Fruit fly (Drosophila melanogaster) whole organism, embryonic: Measurements from ENCODE around the gene CG31538.

ENCODE experiments used
- Atf3 ChIP-seq: fragments of 200-800 bp; sonication (Bioruptor generic); optimal IDR thresholded peaks from 3 replicates; lab custom pipeline; 2016; ENCODE audit warnings: missing biosample characterization, missing genetic modification characterization
- C15 ChIP-seq: fragments of 200-800 bp; sonication (Bioruptor generic); IDR thresholded peaks from 3 replicates; pipeline ENCODE4 v1.3.6; 2022; ENCODE audit warnings: missing biosample characterization, missing genetic modification characterization
- CG10267 ChIP-seq: fragments of 200-800 bp; sonication (Bioruptor generic); optimal IDR thresholded peaks from 2 replicates; lab custom pipeline; 2018; ENCODE audit warnings: missing biosample characterization, mild to moderate bottlenecking, missing genetic modification characterization, moderate library complexity
- CG10274 ChIP-seq: fragments of 200-800 bp; sonication (Bioruptor generic); optimal IDR thresholded peaks from 3 replicates; lab custom pipeline; 2017; ENCODE audit warnings: missing biosample characterization, mild to moderate bottlenecking, missing genetic modification characterization
- CG11696 ChIP-seq: fragments of 200-800 bp; sonication (Bioruptor generic); IDR thresholded peaks from 2 replicates; pipeline ENCODE4 v1.3.6; 2022; ENCODE audit warnings: missing biosample characterization, missing genetic modification characterization
- CG12104 ChIP-seq: fragments of 200-800 bp; sonication (Bioruptor generic); optimal IDR thresholded peaks from 3 replicates; lab custom pipeline; 2016; ENCODE audit warnings: missing biosample characterization, missing genetic modification characterization
- CG1233 ChIP-seq: fragments of 200-800 bp; sonication (Bioruptor generic); optimal IDR thresholded peaks from 4 replicates; lab custom pipeline; 2018; ENCODE audit warnings: missing biosample characterization, mild to moderate bottlenecking, missing genetic modification characterization
- CG13123 ChIP-seq: fragments of 200-800 bp; sonication (Bioruptor generic); optimal IDR thresholded peaks from 2 replicates; lab custom pipeline; 2016; ENCODE audit warnings: missing biosample characterization, missing genetic modification characterization
- CG13296 ChIP-seq: fragments of 200-800 bp; sonication (Bioruptor generic); optimal IDR thresholded peaks from 3 replicates; lab custom pipeline; 2018; ENCODE audit warnings: missing biosample characterization, mild to moderate bottlenecking, missing genetic modification characterization
- CG1603 ChIP-seq: fragments of 200-800 bp; sonication (Bioruptor generic); optimal IDR thresholded peaks from 2 replicates; lab custom pipeline; 2019; ENCODE audit warnings: missing biosample characterization, mild to moderate bottlenecking, missing genetic modification characterization, moderate library complexity
- CG18262 ChIP-seq: fragments of 200-800 bp; optimal IDR thresholded peaks from 3 replicates; lab custom pipeline; 2019; ENCODE audit warnings: missing biosample characterization, mild to moderate bottlenecking, missing genetic modification characterization, moderate library complexity
- CG18476 ChIP-seq: fragments of 200-800 bp; sonication (Bioruptor generic); optimal IDR thresholded peaks from 2 replicates; lab custom pipeline; 2016; ENCODE audit warnings: missing biosample characterization, mild to moderate bottlenecking, missing genetic modification characterization
- CG2120 ChIP-seq: fragments of 200-800 bp; sonication (Bioruptor generic); optimal IDR thresholded peaks from 3 replicates; lab custom pipeline; 2016; ENCODE audit warnings: missing biosample characterization, missing genetic modification characterization
- CG2712 ChIP-seq: fragments of 200-800 bp; optimal IDR thresholded peaks from 3 replicates; lab custom pipeline; 2019; ENCODE audit warnings: missing biosample characterization, mild to moderate bottlenecking, missing genetic modification characterization, moderate library complexity
- CG30020 ChIP-seq: fragments of 200-800 bp; optimal IDR thresholded peaks from 2 replicates; lab custom pipeline; 2019; ENCODE audit warnings: missing biosample characterization, mild to moderate bottlenecking, missing genetic modification characterization, moderate library complexity
- CG32532 ChIP-seq: fragments of 200-800 bp; sonication (Bioruptor generic); IDR thresholded peaks from 2 replicates; pipeline ENCODE4 v1.3.6; 2022; ENCODE audit warnings: missing biosample characterization, missing genetic modification characterization
- CG3407 ChIP-seq: fragments of 200-800 bp; sonication (Bioruptor generic); optimal IDR thresholded peaks from 2 replicates; lab custom pipeline; 2018; ENCODE audit warnings: missing biosample characterization, mild to moderate bottlenecking, missing genetic modification characterization
- CG3726 ChIP-seq: fragments of 200-800 bp; sonication (Bioruptor generic); IDR thresholded peaks from 3 replicates; pipeline ENCODE4, ENCODE4 v1.3.6; 2022; ENCODE audit warnings: missing biosample characterization, missing genetic modification characterization
- CG43689 ChIP-seq: fragments of 200-800 bp; sonication (Bioruptor generic); IDR thresholded peaks from 2 replicates; pipeline ENCODE4 v1.3.6; 2022; ENCODE audit warnings: missing biosample characterization, missing genetic modification characterization
- CG7963 ChIP-seq: fragments of 200-800 bp; sonication (Bioruptor generic); IDR thresholded peaks from 3 replicates; pipeline ENCODE4 v1.3.6; 2022; ENCODE audit warnings: missing biosample characterization, missing genetic modification characterization; ENCODE audit not compliant: partially characterized antibody
- CG8944 ChIP-seq: fragments of 200-800 bp; sonication (Bioruptor generic); optimal IDR thresholded peaks from 3 replicates; lab custom pipeline; 2016; ENCODE audit warnings: missing biosample characterization, missing genetic modification characterization
- CG9609 ChIP-seq: fragments of 200-800 bp; sonication (Bioruptor generic); optimal IDR thresholded peaks from 3 replicates; lab custom pipeline; 2016; ENCODE audit warnings: missing biosample characterization, missing genetic modification characterization
- CHES-1-like ChIP-seq: fragments of 200-800 bp; sonication (Bioruptor generic); optimal IDR thresholded peaks from 2 replicates; lab custom pipeline; 2016; ENCODE audit warnings: missing biosample characterization, missing genetic modification characterization
- Eip74EF ChIP-seq, 2 experiments: fragments of 200-800 bp in 1 of 2; fragments of >200 bp in 1 of 2; sonication (Bioruptor generic) in 1 of 2; optimal IDR thresholded peaks; 2 replicates each; lab custom pipeline; 2017 to 2019; ENCODE audit warnings: missing biosample characterization in 2 of 2, missing genetic modification characterization in 2 of 2, mild to moderate bottlenecking in 1 of 2, moderate library complexity in 1 of 2
- Fer1 ChIP-seq: fragments of 200-800 bp; sonication (Bioruptor generic); optimal IDR thresholded peaks from 2 replicates; lab custom pipeline; 2017; ENCODE audit warnings: missing biosample characterization, mild to moderate bottlenecking, missing genetic modification characterization
- GATAe ChIP-seq: fragments of 200-800 bp; sonication (Bioruptor generic); conservative IDR thresholded peaks from 2 replicates; pipeline ENCODE4 v1.3.6; 2022; ENCODE audit warnings: missing biosample characterization, missing genetic modification characterization
- Gug ChIP-seq: fragments of 200-800 bp; sonication (Bioruptor generic); IDR thresholded peaks from 4 replicates; pipeline ENCODE4 v1.3.6; 2022; ENCODE audit warnings: missing biosample characterization, missing genetic modification characterization
- Lpt ChIP-seq: fragments of >200 bp; optimal IDR thresholded peaks from 2 replicates; lab custom pipeline; 2018; ENCODE audit warnings: missing biosample characterization, missing genetic modification characterization
- NC2β ChIP-seq: fragments of 200-800 bp; sonication (Bioruptor generic); optimal IDR thresholded peaks from 2 replicates; lab custom pipeline; 2016; ENCODE audit warnings: missing biosample characterization, missing genetic modification characterization
- Rx ChIP-seq: fragments of 200-800 bp; sonication (Bioruptor generic); IDR thresholded peaks from 2 replicates; pipeline ENCODE4 v1.3.6; 2022; ENCODE audit warnings: missing biosample characterization, missing genetic modification characterization
- Stat92E ChIP-seq, 3 experiments: fragments of >200 bp in 2 of 3; fragments of 200-800 bp in 1 of 3; sonication (Bioruptor generic) in 1 of 3; optimal IDR thresholded peaks; 2 replicates each; lab custom pipeline; 2017 to 2019; ENCODE audit warnings: missing biosample characterization in 3 of 3, missing genetic modification characterization in 3 of 3, mild to moderate bottlenecking in 1 of 3, moderate library complexity in 1 of 3
- al ChIP-seq: fragments of 200-800 bp; sonication (Bioruptor generic); IDR thresholded peaks from 2 replicates; pipeline ENCODE4 v1.3.6; 2022; ENCODE audit warnings: missing biosample characterization, missing genetic modification characterization
- bab2 ChIP-seq: fragments of 200-800 bp; sonication (Bioruptor generic); optimal IDR thresholded peaks from 2 replicates; lab custom pipeline; 2016; ENCODE audit warnings: missing biosample characterization, missing genetic modification characterization
- bbx ChIP-seq: fragments of 200-800 bp; sonication (Bioruptor generic); IDR thresholded peaks from 2 replicates; pipeline ENCODE4 v1.3.6; 2022; ENCODE audit warnings: missing biosample characterization, missing genetic modification characterization; ENCODE audit not compliant: partially characterized antibody
- cad ChIP-seq: fragments of >200 bp; optimal IDR thresholded peaks from 2 replicates; lab custom pipeline; 2017; ENCODE audit warnings: missing biosample characterization, missing genetic modification characterization
- dati ChIP-seq: fragments of 200-800 bp; sonication (Bioruptor generic); IDR thresholded peaks from 2 replicates; pipeline ENCODE4 v1.3.6; 2022; ENCODE audit warnings: missing biosample characterization, missing genetic modification characterization
- disco-r ChIP-seq: fragments of 200-800 bp; sonication (Bioruptor generic); optimal IDR thresholded peaks from 2 replicates; lab custom pipeline; 2016; ENCODE audit warnings: missing biosample characterization, missing genetic modification characterization
- ewg ChIP-seq: fragments of 200-800 bp; sonication (Bioruptor generic); optimal IDR thresholded peaks from 3 replicates; lab custom pipeline; 2017; ENCODE audit warnings: mild to moderate bottlenecking, missing biosample characterization, missing genetic modification reagents, missing genetic modification characterization
- jigr1 ChIP-seq: fragments of 200-800 bp; sonication (Bioruptor generic); IDR thresholded peaks from 3 replicates; pipeline ENCODE4 v1.3.6; 2022; ENCODE audit warnings: missing biosample characterization, missing genetic modification characterization
- jing ChIP-seq: fragments of 200-800 bp; sonication (Bioruptor generic); optimal IDR thresholded peaks from 2 replicates; lab custom pipeline; 2018; ENCODE audit warnings: missing biosample characterization, mild to moderate bottlenecking, missing genetic modification characterization
- maf-S ChIP-seq: fragments of 200-800 bp; sonication (Bioruptor generic); optimal IDR thresholded peaks from 2 replicates; lab custom pipeline; 2016; ENCODE audit warnings: missing biosample characterization, missing genetic modification characterization
- mirr ChIP-seq: fragments of 200-800 bp; sonication (Bioruptor generic); optimal IDR thresholded peaks from 3 replicates; lab custom pipeline; 2018; ENCODE audit warnings: missing biosample characterization, mild to moderate bottlenecking, missing genetic modification characterization
- otp ChIP-seq: fragments of 200-800 bp; sonication (Bioruptor generic); IDR thresholded peaks from 3 replicates; pipeline ENCODE4, ENCODE4 v1.3.6; 2022; ENCODE audit warnings: missing biosample characterization, missing genetic modification characterization
- pb ChIP-seq: fragments of 200-800 bp; sonication (Bioruptor generic); optimal IDR thresholded peaks from 3 replicates; lab custom pipeline; 2016; ENCODE audit warnings: missing biosample characterization, missing genetic modification characterization
- pita ChIP-seq: fragments of 200-800 bp; sonication (Bioruptor generic); optimal IDR thresholded peaks from 2 replicates; lab custom pipeline; 2017; ENCODE audit warnings: missing biosample characterization, mild to moderate bottlenecking, missing genetic modification characterization
- psq ChIP-seq: fragments of 200-800 bp; sonication (Bioruptor generic); optimal IDR thresholded peaks from 2 replicates; lab custom pipeline; 2017; ENCODE audit warnings: missing biosample characterization, missing genetic modification characterization
- ro ChIP-seq: fragments of 200-800 bp; sonication (Bioruptor generic); IDR thresholded peaks from 2 replicates; pipeline ENCODE4 v1.3.6; 2022; ENCODE audit warnings: missing biosample characterization, missing genetic modification characterization
- slou ChIP-seq: fragments of 200-800 bp; sonication (Bioruptor generic); optimal IDR thresholded peaks from 3 replicates; lab custom pipeline; 2016; ENCODE audit warnings: missing biosample characterization, missing genetic modification characterization
- sug ChIP-seq: fragments of 200-800 bp; optimal IDR thresholded peaks from 2 replicates; lab custom pipeline; 2019; ENCODE audit warnings: missing biosample characterization, mild to moderate bottlenecking, missing genetic modification characterization, moderate library complexity
- z ChIP-seq: fragments of 200-800 bp; sonication (Bioruptor generic); IDR thresholded peaks from 3 replicates; pipeline ENCODE4 v1.3.6; 2022; ENCODE audit warnings: missing biosample characterization, missing genetic modification characterization
- zfh2 ChIP-seq: fragments of 200-800 bp; sonication (Bioruptor generic); optimal IDR thresholded peaks from 2 replicates; lab custom pipeline; 2016; ENCODE audit warnings: missing biosample characterization, missing genetic modification characterization

CG31538 gene

DNA sequence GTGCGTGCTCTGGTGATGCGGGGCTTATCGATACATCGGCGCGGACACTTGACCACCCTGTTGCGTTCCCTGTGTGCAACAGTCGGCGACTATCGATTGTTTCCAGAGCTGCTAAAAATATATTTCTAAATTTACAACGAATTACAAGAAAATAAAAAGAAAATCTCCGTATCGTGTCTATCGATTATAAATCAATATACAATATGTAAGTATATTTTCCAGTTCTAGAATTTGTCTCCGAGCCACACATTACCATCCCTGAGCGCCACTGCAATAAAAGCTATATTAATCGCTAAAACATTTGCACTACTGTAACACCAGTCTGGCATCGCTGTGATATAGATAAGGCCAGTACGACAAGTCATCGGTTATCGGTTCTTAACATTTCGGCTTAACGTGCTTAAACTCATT is 45.4 kb downstream of the CG31538 start, which contains the start of the genes Kat60 and Mms19 (continued):
- TF ChIP-seq Lpt: no peak
- 0 out of 3 replicates have a peak, but pooled peaks have one; percentile 30 for TF ChIP-seq otp (GFP tag; lab: Robert Waterston, UW)
- peak; percentile 76 for TF ChIP-seq CG18476 (GFP tag; lab: Kevin White, UChicago)
- peak; percentile 66 for TF ChIP-seq maf-S (GFP tag; lab: Kevin White, UChicago)
- no peak for TF ChIP-seq pita (GFP tag; lab: Kevin White, UChicago)
- TF ChIP-seq CG13296: no peak
- peak; percentile 31; the same call in 1 of the 3 replicates for TF ChIP-seq C15 (GFP tag; lab: Robert Waterston, UW)
- TF ChIP-seq CG10267 (tag; lab: Kevin White, UChicago): peak; percentile 76
- TF ChIP-seq CG43689 (GFP tag; lab: Robert Waterston, UW): no peak
- peak; percentile 89 for TF ChIP-seq bbx (GFP tag; lab: Robert Waterston, UW)
- TF ChIP-seq mirr (GFP tag; lab: Kevin White, UChicago): no peak
- TF ChIP-seq Eip74EF (GFP tag; optimal IDR thresholded peaks at IDR 0.05; lab: Kevin White, UChicago): no peak
- TF ChIP-seq cad (GFP tag; lab: Kevin White, UChicago): no peak
- TF ChIP-seq dati: no peak
- TF ChIP-seq zfh2 (GFP tag; lab: Kevin White, UChicago): peak; percentile 87
- peak in 1 of 3 experiments; percentile 68 for TF ChIP-seq Stat92E (GFP tag; optimal IDR thresholded peaks at IDR 0.05; lab: Kevin White, UChicago)
- no peak for TF ChIP-seq jing
- 0 out of 3 replicates have a peak, but pooled peaks have one; percentile 11 for TF ChIP-seq CG3726
- TF ChIP-seq CG3407 (GFP tag; lab: Kevin White, UChicago): no peak
- peak; percentile 30 for TF ChIP-seq CG8944 (GFP tag; lab: Kevin White, UChicago)
- TF ChIP-seq Rx (GFP tag; lab: Robert Waterston, UW): 0 out of 2 replicates have a peak, but pooled peaks have one; percentile 30
- TF ChIP-seq slou: peak; percentile 46
- TF ChIP-seq GATAe: peak; percentile 78
- TF ChIP-seq Atf3 (GFP tag; lab: Kevin White, UChicago): peak; percentile 56
- no peak for TF ChIP-seq ro (GFP tag; lab: Robert Waterston, UW)
- no peak for TF ChIP-seq NC2β
- peak; percentile 64 for TF ChIP-seq CHES-1-like (GFP tag; lab: Kevin White, UChicago)
- TF ChIP-seq bab2: peak; percentile 58
- peak; percentile 92 for TF ChIP-seq CG7963
- TF ChIP-seq ewg (GFP tag; lab: Kevin White, UChicago): peak; percentile 26
- peak; percentile 57 for TF ChIP-seq CG9609
- TF ChIP-seq CG13123 (GFP tag; lab: Kevin White, UChicago): peak; percentile 29
- peak; percentile 67 for TF ChIP-seq al
- TF ChIP-seq disco-r (GFP tag; lab: Kevin White, UChicago): no peak
- TF ChIP-seq CG12104 (GFP tag; lab: Kevin White, UChicago): peak; percentile 48
- TF ChIP-seq jigr1: peak; percentile 82; the same call in 2 of the 3 replicates
- peak; percentile 88 for TF ChIP-seq CG2120 (GFP tag; lab: Kevin White, UChicago)
- TF ChIP-seq CG11696 (GFP tag; lab: Robert Waterston, UW): no peak
- TF ChIP-seq Fer1 (GFP tag; lab: Kevin White, UChicago): peak; percentile 49
- peak; percentile 37 for TF ChIP-seq CG1233 (GFP tag; lab: Kevin White, UChicago)
- TF ChIP-seq psq (GFP tag; lab: Kevin White, UChicago): peak; percentile 52
- TF ChIP-seq CG18262: no peak
- no peak for TF ChIP-seq CG10274 (GFP tag; lab: Kevin White, UChicago)
- TF ChIP-seq z (GFP tag; lab: Robert Waterston, UW): no peak
- TF ChIP-seq CG30020: peak; percentile 80
- TF ChIP-seq CG32532 (GFP tag; lab: Robert Waterston, UW): peak; percentile 71
- TF ChIP-seq pb (GFP tag; lab: Kevin White, UChicago): peak; percentile 36
- TF ChIP-seq Gug (GFP tag; lab: Robert Waterston, UW): peak; percentile 84; the same call in 3 of the 4 replicates
- TF ChIP-seq CG1603 (tag; lab: Kevin White, UChicago): peak; percentile 25
- no peak for TF ChIP-seq sug (tag; lab: Kevin White, UChicago)
- TF ChIP-seq CG2712: peak; percentile 74
